Worm (Caenorhabditis elegans): Measurements from ENCODE around the gene srxa-8.
A peak's percentile ranks its signal among the peaks of the same experiment; 100 is the strongest.

ce11 chrX:13328034-13328433 lies 19.4 kb upstream of the srxa-8 start, which contains the start of gene sir-2.2:
- TF ChIP-seq lin-13 (GFP tag; optimal IDR thresholded peaks at IDR 0.05) (no peak), ama-1 (optimal IDR thresholded peaks at IDR 0.05) (no peak), crh-2 (tag; optimal IDR thresholded peaks at IDR 0.05) (peak; percentile 23)

All from whole organism, L2 larva.